Fruit fly (Drosophila melanogaster) whole organism, wandering third instar larva: ENCODE measurements around the gene ND-20L.
A peak's percentile ranks its signal among the peaks of the same experiment; 100 is the strongest.

Experiments
- Abd-B ChIP-seq: fragments of >200 bp; optimal IDR thresholded peaks from 2 replicates; lab custom pipeline; 2017; ENCODE audit warnings: missing biosample characterization, missing genetic modification characterization
- CG32264 ChIP-seq: fragments of 200-800 bp; sonication (Bioruptor generic); optimal IDR thresholded peaks from 2 replicates; lab custom pipeline; 2016; ENCODE audit warnings: missing biosample characterization, missing genetic modification characterization
- CG9705 ChIP-seq: fragments of 200-800 bp; sonication (Bioruptor generic); optimal IDR thresholded peaks from 2 replicates; lab custom pipeline; 2018; ENCODE audit warnings: missing biosample characterization, mild to moderate bottlenecking, missing genetic modification characterization
- CrebA ChIP-seq: fragments of 200-800 bp; sonication (Bioruptor generic); optimal IDR thresholded peaks from 2 replicates; lab custom pipeline; 2016; ENCODE audit warnings: missing biosample characterization, mild to moderate bottlenecking, missing genetic modification characterization, borderline replicate concordance
- Dfd ChIP-seq: fragments of >200 bp; optimal IDR thresholded peaks from 2 replicates; lab custom pipeline; 2017; ENCODE audit warnings: missing biosample characterization, missing genetic modification characterization
- Dif ChIP-seq: fragments of 200-275, 200-300 bp; sonication (Bioruptor generic); optimal IDR thresholded peaks from 2 replicates; lab custom pipeline; 2018; ENCODE audit warnings: missing biosample characterization, missing genetic modification characterization; ENCODE audit not compliant: partially characterized antibody
- GATAd ChIP-seq: sonication (Bioruptor generic); optimal IDR thresholded peaks from 2 replicates; lab custom pipeline; 2016; ENCODE audit warnings: missing biosample characterization, missing genetic modification characterization
- HLH106 ChIP-seq: fragments of 200-800 bp; optimal IDR thresholded peaks from 3 replicates; lab custom pipeline; 2019; ENCODE audit warnings: missing biosample characterization, mild to moderate bottlenecking, missing genetic modification characterization, moderate library complexity
- Hnf4 ChIP-seq: fragments of 200-800 bp; sonication (Bioruptor generic); optimal IDR thresholded peaks from 2 replicates; lab custom pipeline; 2016; ENCODE audit warnings: missing biosample characterization, mild to moderate bottlenecking, missing genetic modification characterization
- Hr78 ChIP-seq: fragments of >200 bp; optimal IDR thresholded peaks from 2 replicates; lab custom pipeline; 2017; ENCODE audit warnings: missing biosample characterization, missing genetic modification characterization
- Hr83 ChIP-seq: fragments of 200-300 bp; sonication (Bioruptor generic); optimal IDR thresholded peaks from 2 replicates; lab custom pipeline; 2016; ENCODE audit warnings: missing biosample characterization, mild to moderate bottlenecking, missing genetic modification characterization, moderate library complexity; ENCODE audit not compliant: poor library complexity, severe bottlenecking
- Jra ChIP-seq: sonication (Bioruptor generic); optimal IDR thresholded peaks from 2 replicates; lab custom pipeline; 2016; ENCODE audit warnings: missing biosample characterization, missing genetic modification characterization
- OdsH ChIP-seq: fragments of 200-800 bp; sonication (Bioruptor generic); optimal IDR thresholded peaks from 2 replicates; lab custom pipeline; 2016; ENCODE audit warnings: missing biosample characterization, mild to moderate bottlenecking, missing genetic modification characterization
- Rel ChIP-seq, 2 experiments: fragments of 200-800 bp; sonication (Bioruptor generic) in 1 of 2; optimal IDR thresholded peaks; 2 replicates in 1 of 2; 3 replicates in 1 of 2; lab custom pipeline; 2016 to 2019; ENCODE audit warnings: mild to moderate bottlenecking in 2 of 2, missing biosample characterization in 2 of 2, missing genetic modification characterization in 2 of 2, moderate library complexity in 1 of 2
- Sp1 ChIP-seq: fragments of 200-800 bp; sonication (Bioruptor generic); optimal IDR thresholded peaks from 3 replicates; lab custom pipeline; 2019; ENCODE audit warnings: missing biosample characterization, mild to moderate bottlenecking, missing genetic modification characterization, moderate library complexity
- Vsx2 ChIP-seq: fragments of 200-300, 225-300 bp; sonication (Bioruptor generic); optimal IDR thresholded peaks from 2 replicates; lab custom pipeline; 2018; ENCODE audit warnings: missing biosample characterization, missing genetic modification characterization; ENCODE audit not compliant: partially characterized antibody
- br ChIP-seq: fragments of 200-800 bp; sonication (Bioruptor generic); optimal IDR thresholded peaks from 2 replicates; lab custom pipeline; 2016; ENCODE audit warnings: missing biosample characterization, missing genetic modification characterization
- brk ChIP-seq: fragments of 200-800 bp; sonication (Bioruptor generic); optimal IDR thresholded peaks from 2 replicates; lab custom pipeline; 2016; ENCODE audit warnings: missing biosample characterization, mild to moderate bottlenecking, missing genetic modification characterization
- dmrt93B ChIP-seq: fragments of 200-800 bp; sonication (Bioruptor generic); optimal IDR thresholded peaks from 2 replicates; lab custom pipeline; 2018; ENCODE audit warnings: missing biosample characterization, mild to moderate bottlenecking, missing genetic modification characterization
- dsf ChIP-seq: sonication (Bioruptor generic); optimal IDR thresholded peaks from 2 replicates; lab custom pipeline; 2016; ENCODE audit warnings: missing biosample characterization, missing genetic modification characterization, borderline replicate concordance
- ey ChIP-seq: fragments of 200-800 bp; sonication (Bioruptor generic); optimal IDR thresholded peaks from 2 replicates; lab custom pipeline; 2016; ENCODE audit warnings: missing biosample characterization, missing genetic modification characterization
- foxo ChIP-seq, 2 experiments: fragments of 200-800 bp; sonication (Bioruptor generic); optimal IDR thresholded peaks; 2 replicates in 1 of 2; 3 replicates in 1 of 2; lab custom pipeline; 2016 to 2017; ENCODE audit warnings: missing biosample characterization in 2 of 2, missing genetic modification characterization in 2 of 2
- fru ChIP-seq: fragments of 200-800 bp; sonication (Bioruptor generic); optimal IDR thresholded peaks from 3 replicates; lab custom pipeline; 2016; ENCODE audit warnings: missing biosample characterization, mild to moderate bottlenecking, missing genetic modification characterization
- h ChIP-seq: fragments of 200-800 bp; sonication (Bioruptor generic); optimal IDR thresholded peaks from 3 replicates; lab custom pipeline; 2016; ENCODE audit warnings: missing biosample characterization, mild to moderate bottlenecking, missing genetic modification characterization
- jim ChIP-seq: fragments of 175-275, 200-325 bp; sonication (Bioruptor generic); optimal IDR thresholded peaks from 2 replicates; lab custom pipeline; 2016; ENCODE audit warnings: missing biosample characterization, mild to moderate bottlenecking, missing genetic modification characterization
- lola ChIP-seq: fragments of >200 bp; optimal IDR thresholded peaks from 2 replicates; lab custom pipeline; 2017; ENCODE audit warnings: missing biosample characterization, missing genetic modification characterization
- psq ChIP-seq: fragments of 200-800 bp; sonication (Bioruptor generic); optimal IDR thresholded peaks from 3 replicates; lab custom pipeline; 2017; ENCODE audit warnings: missing biosample characterization, mild to moderate bottlenecking, missing genetic modification characterization, moderate library complexity
- rgr ChIP-seq: fragments of 200-800 bp; sonication (Bioruptor generic); optimal IDR thresholded peaks from 3 replicates; lab custom pipeline; 2016; ENCODE audit warnings: missing biosample characterization, mild to moderate bottlenecking, missing genetic modification characterization
- sage ChIP-seq: fragments of 200-800 bp; sonication (Bioruptor generic); optimal IDR thresholded peaks from 2 replicates; lab custom pipeline; 2016; ENCODE audit warnings: missing biosample characterization, mild to moderate bottlenecking, missing genetic modification characterization
- sv ChIP-seq: fragments of 200-800 bp; sonication (Bioruptor generic); optimal IDR thresholded peaks from 3 replicates; lab custom pipeline; 2016; ENCODE audit warnings: missing biosample characterization, missing genetic modification characterization
- tai ChIP-seq: sonication (Bioruptor generic); optimal IDR thresholded peaks from 2 replicates; lab custom pipeline; 2016; ENCODE audit warnings: missing biosample characterization, missing genetic modification characterization
- usp ChIP-seq: fragments of >200 bp; optimal IDR thresholded peaks from 2 replicates; lab custom pipeline; 2017; ENCODE audit warnings: missing biosample characterization, missing genetic modification characterization
- woc ChIP-seq: sonication (Bioruptor generic); optimal IDR thresholded peaks from 2 replicates; lab custom pipeline; 2016; ENCODE audit warnings: missing biosample characterization, mild to moderate bottlenecking, missing genetic modification characterization

The ND-20L gene

dm6 chr3R:29547182-29547979 lies 31.9 kb downstream of the ND-20L start:
- no peak for TF ChIP-seq dmrt93B (GFP tag; lab: Kevin White, UChicago)
- TF ChIP-seq CrebA = no peak
- no peak for TF ChIP-seq Rel (GFP tag; optimal IDR thresholded peaks at IDR 0.05; lab: Kevin White, UChicago)
- TF ChIP-seq Rel (tag; optimal IDR thresholded peaks at IDR 0.05; lab: Kevin White, UChicago) = no peak
- TF ChIP-seq usp (GFP tag; lab: Kevin White, UChicago) = no peak
- TF ChIP-seq tai (GFP tag; lab: Kevin White, UChicago) = no peak
- TF ChIP-seq Hr78 (GFP tag; lab: Kevin White, UChicago) = no peak
- no peak for TF ChIP-seq foxo (GFP tag; optimal IDR thresholded peaks at IDR 0.05; lab: Kevin White, UChicago)
- no peak for TF ChIP-seq woc (GFP tag; lab: Kevin White, UChicago)
- TF ChIP-seq Dfd = no peak
- TF ChIP-seq sv (GFP tag; lab: Kevin White, UChicago) = no peak
- no peak for TF ChIP-seq rgr (GFP tag; lab: Kevin White, UChicago)

- TF ChIP-seq Abd-B (GFP tag; lab: Kevin White, UChicago) (no peak), fru (GFP tag; lab: Kevin White, UChicago) (no peak), OdsH (no peak), jim (no peak), Sp1 (no peak), Rel (GFP tag; optimal IDR thresholded peaks at IDR 0.05; lab: Kevin White, UChicago) (no peak), Rel (tag; optimal IDR thresholded peaks at IDR 0.05; lab: Kevin White, UChicago) (no peak), GATAd (GFP tag; lab: Kevin White, UChicago) (no peak), CrebA (no peak), dmrt93B (GFP tag; lab: Kevin White, UChicago) (no peak), rgr (GFP tag; lab: Kevin White, UChicago) (no peak), h (GFP tag; lab: Kevin White, UChicago) (no peak), Dif (GFP tag; lab: Kevin White, UChicago) (no peak), dsf (GFP tag; lab: Kevin White, UChicago) (no peak), CG9705 (GFP tag; lab: Kevin White, UChicago) (no peak), Hnf4 (GFP tag; lab: Kevin White, UChicago) (no peak), br (GFP tag; lab: Kevin White, UChicago) (no peak), usp (GFP tag; lab: Kevin White, UChicago) (no peak), HLH106 (tag; lab: Kevin White, UChicago) (no peak)
Observed at dm6 chr3R:29547983-29548382, 32.5 kb downstream of the ND-20L start.

- TF ChIP-seq lola (GFP tag; lab: Kevin White, UChicago) (no peak), tai (GFP tag; lab: Kevin White, UChicago) (no peak), ey (GFP tag; lab: Kevin White, UChicago) (no peak), Vsx2 (GFP tag; lab: Kevin White, UChicago) (no peak), brk (no peak), Hnf4 (GFP tag; lab: Kevin White, UChicago) (no peak), dmrt93B (GFP tag; lab: Kevin White, UChicago) (no peak), Dfd (no peak)
- TF ChIP-seq, all 38 proteins: peak for 0
Observed at dm6 chr3R:29548751-29549150, 33.2 kb downstream of the ND-20L start.

dm6 chr3R:29549157-29549556 lies 33.6 kb downstream of the ND-20L start:
- TF ChIP-seq Hr78 (GFP tag; lab: Kevin White, UChicago) (no peak), Hnf4 (GFP tag; lab: Kevin White, UChicago) (no peak), woc (GFP tag; lab: Kevin White, UChicago) (no peak), usp (GFP tag; lab: Kevin White, UChicago) (no peak), Jra (GFP tag; lab: Kevin White, UChicago) (no peak), CG32264 (no peak), CG9705 (GFP tag; lab: Kevin White, UChicago) (no peak)
- TF ChIP-seq, all 38 proteins: peak for 0

dm6 chr3R:29549945-29550344 lies 34.4 kb downstream of the ND-20L start:
- peak; percentile 29 for TF ChIP-seq rgr (GFP tag; lab: Kevin White, UChicago)
- TF ChIP-seq dsf (GFP tag; lab: Kevin White, UChicago) = no peak
- TF ChIP-seq Hr83 (GFP tag; lab: Kevin White, UChicago) = no peak
- TF ChIP-seq ey (GFP tag; lab: Kevin White, UChicago) = peak; percentile 58
- TF ChIP-seq CG32264 = no peak
- TF ChIP-seq fru (GFP tag; lab: Kevin White, UChicago) = peak; percentile 29
- peak; percentile 1 for TF ChIP-seq woc (GFP tag; lab: Kevin White, UChicago)
- no peak for TF ChIP-seq Vsx2 (GFP tag; lab: Kevin White, UChicago)
- TF ChIP-seq psq (GFP tag; lab: Kevin White, UChicago) = peak; percentile 20
- TF ChIP-seq Sp1 = peak; percentile 7
- TF ChIP-seq Hnf4 (GFP tag; lab: Kevin White, UChicago) = peak; percentile 56
- TF ChIP-seq jim = no peak
- TF ChIP-seq Hr78 (GFP tag; lab: Kevin White, UChicago) = no peak
- peak; percentile 54 for TF ChIP-seq h (GFP tag; lab: Kevin White, UChicago)
- peak; percentile 39 for TF ChIP-seq br (GFP tag; lab: Kevin White, UChicago)
- TF ChIP-seq Dfd = no peak
- no peak for TF ChIP-seq dmrt93B (GFP tag; lab: Kevin White, UChicago)
- TF ChIP-seq HLH106 (tag; lab: Kevin White, UChicago) = peak; percentile 36
- TF ChIP-seq lola (GFP tag; lab: Kevin White, UChicago) = no peak
- peak; percentile 40 for TF ChIP-seq OdsH
- peak in 1 of 2 experiments; percentile 48 for TF ChIP-seq foxo (GFP tag; optimal IDR thresholded peaks at IDR 0.05; lab: Kevin White, UChicago)
- TF ChIP-seq sage (GFP tag; lab: Kevin White, UChicago) = peak; percentile 2
- no peak for TF ChIP-seq CG9705 (GFP tag; lab: Kevin White, UChicago)
- TF ChIP-seq, all 38 proteins: peak for 13
